Fruit fly (Drosophila melanogaster) whole organism, embryonic: ENCODE results near the gene CG12546.

Experiments used
- CG10462 ChIP-seq: fragments of 200-800 bp; sonication (Bioruptor generic); optimal IDR thresholded peaks from 2 replicates; lab custom pipeline; 2016; ENCODE audit warnings: missing biosample characterization, missing genetic modification characterization
- CG11093 ChIP-seq: fragments of 200-800 bp; sonication (Bioruptor generic); IDR thresholded peaks from 3 replicates; pipeline ENCODE4 v1.3.6; 2022; ENCODE audit warnings: missing biosample characterization, missing genetic modification characterization
- CG11247 ChIP-seq: fragments of 200-800 bp; sonication (Bioruptor generic); IDR thresholded peaks from 2 replicates; pipeline ENCODE4 v1.3.6; 2022; ENCODE audit warnings: missing biosample characterization, missing genetic modification characterization
- CG11456 ChIP-seq: fragments of 200-800 bp; sonication (Bioruptor generic); IDR thresholded peaks from 3 replicates; pipeline ENCODE4 v1.3.6; 2022; ENCODE audit warnings: missing biosample characterization, missing genetic modification characterization
- CG13123 ChIP-seq: fragments of 200-800 bp; sonication (Bioruptor generic); optimal IDR thresholded peaks from 2 replicates; lab custom pipeline; 2016; ENCODE audit warnings: missing biosample characterization, missing genetic modification characterization
- CG13775 ChIP-seq: fragments of 200-800 bp; sonication (Bioruptor generic); optimal IDR thresholded peaks from 3 replicates; lab custom pipeline; 2017; ENCODE audit warnings: missing biosample characterization, mild to moderate bottlenecking, missing genetic modification characterization
- CG15601 ChIP-seq: fragments of 200-800 bp; sonication (Bioruptor generic); optimal IDR thresholded peaks from 3 replicates; lab custom pipeline; 2019; ENCODE audit warnings: missing biosample characterization, mild to moderate bottlenecking, missing genetic modification characterization, moderate library complexity
- CG17802 ChIP-seq: fragments of 200-800 bp; sonication (Bioruptor generic); optimal IDR thresholded peaks from 2 replicates; lab custom pipeline; 2018; ENCODE audit warnings: missing biosample characterization, mild to moderate bottlenecking, missing genetic modification characterization, moderate library complexity
- CG17829 ChIP-seq: fragments of 200-800 bp; optimal IDR thresholded peaks from 2 replicates; lab custom pipeline; 2019; ENCODE audit warnings: missing biosample characterization, mild to moderate bottlenecking, missing genetic modification characterization, moderate library complexity
- CG18262 ChIP-seq: fragments of 200-800 bp; optimal IDR thresholded peaks from 3 replicates; lab custom pipeline; 2019; ENCODE audit warnings: missing biosample characterization, mild to moderate bottlenecking, missing genetic modification characterization, moderate library complexity
- CG18619 ChIP-seq: fragments of 200-800 bp; sonication (Bioruptor generic); optimal IDR thresholded peaks from 3 replicates; lab custom pipeline; 2017; ENCODE audit warnings: missing biosample characterization, mild to moderate bottlenecking, missing genetic modification characterization
- CG2199 ChIP-seq: fragments of 200-800 bp; sonication (Bioruptor generic); IDR thresholded peaks from 3 replicates; pipeline ENCODE4 v1.3.6; 2022; ENCODE audit warnings: missing biosample characterization, missing genetic modification characterization
- CG42726 ChIP-seq: fragments of 200-800 bp; sonication (Bioruptor generic); IDR thresholded peaks from 2 replicates; pipeline ENCODE4 v1.3.6; 2022; ENCODE audit warnings: missing biosample characterization, missing genetic modification characterization; ENCODE audit not compliant: partially characterized antibody
- CG4424 ChIP-seq: fragments of 200-800 bp; sonication (Bioruptor generic); optimal IDR thresholded peaks from 3 replicates; lab custom pipeline; 2016; ENCODE audit warnings: missing biosample characterization, missing genetic modification characterization
- CG6254 ChIP-seq: fragments of 200-800 bp; sonication (Bioruptor generic); optimal IDR thresholded peaks from 3 replicates; lab custom pipeline; 2017; ENCODE audit warnings: mild to moderate bottlenecking, missing biosample characterization, missing genetic modification reagents, missing genetic modification characterization
- CTCF ChIP-seq: fragments of 200-800 bp; sonication (Bioruptor generic); optimal IDR thresholded peaks from 2 replicates; lab custom pipeline; 2017; ENCODE audit warnings: missing biosample characterization, mild to moderate bottlenecking, missing genetic modification characterization, moderate library complexity
- Dbx ChIP-seq: fragments of 200-800 bp; sonication (Bioruptor generic); IDR thresholded peaks from 3 replicates; pipeline ENCODE4 v1.3.6; 2022; ENCODE audit warnings: missing biosample characterization, missing genetic modification characterization
- Dfd ChIP-seq, 2 experiments: fragments of >200 bp; optimal IDR thresholded peaks; 2 replicates each; lab custom pipeline; 2017; ENCODE audit warnings: missing biosample characterization in 2 of 2, missing genetic modification characterization in 2 of 2
- Dip2 ChIP-seq: fragments of 200-800 bp; sonication (Bioruptor generic); IDR thresholded peaks from 2 replicates; pipeline ENCODE4 v1.3.6; 2022; ENCODE audit warnings: missing biosample characterization, missing genetic modification characterization
- H2.0 ChIP-seq: fragments of 200-800 bp; sonication (Bioruptor generic); IDR thresholded peaks from 2 replicates; pipeline ENCODE4 v1.3.6; 2022; ENCODE audit warnings: missing biosample characterization, missing genetic modification characterization
- NfI ChIP-seq: fragments of 200-800 bp; sonication (Bioruptor generic); optimal IDR thresholded peaks from 3 replicates; lab custom pipeline; 2018; ENCODE audit warnings: missing biosample characterization, mild to moderate bottlenecking, missing genetic modification characterization, moderate library complexity
- Scr ChIP-seq: fragments of 200-800 bp; sonication (Bioruptor generic); IDR thresholded peaks from 2 replicates; pipeline ENCODE4 v1.3.6; 2022; ENCODE audit warnings: missing biosample characterization, missing genetic modification characterization; ENCODE audit not compliant: partially characterized antibody
- ac ChIP-seq: fragments of 200-800 bp; sonication (Bioruptor generic); optimal IDR thresholded peaks from 3 replicates; lab custom pipeline; 2017; ENCODE audit warnings: missing biosample characterization, mild to moderate bottlenecking, missing genetic modification characterization
- chm ChIP-seq: fragments of 200-800 bp; sonication (Bioruptor generic); IDR thresholded peaks from 2 replicates; pipeline ENCODE4 v1.3.6; 2022; ENCODE audit warnings: missing biosample characterization, missing genetic modification characterization
- corto ChIP-seq: fragments of 200-800 bp; sonication (Bioruptor generic); optimal IDR thresholded peaks from 2 replicates; lab custom pipeline; 2016; ENCODE audit warnings: missing biosample characterization, mild to moderate bottlenecking, missing genetic modification characterization, moderate library complexity
- dmrt99B ChIP-seq: fragments of 200-800 bp; sonication (Bioruptor generic); optimal IDR thresholded peaks from 2 replicates; lab custom pipeline; 2018; ENCODE audit warnings: missing biosample characterization, mild to moderate bottlenecking, missing genetic modification characterization, moderate library complexity
- hb ChIP-seq: fragments of 200-800 bp; sonication (Bioruptor generic); IDR thresholded peaks from 3 replicates; pipeline ENCODE4 v1.3.6; 2022; ENCODE audit warnings: missing biosample characterization, missing genetic modification characterization; ENCODE audit not compliant: partially characterized antibody
- stc ChIP-seq: fragments of 200-800 bp; sonication (Bioruptor generic); IDR thresholded peaks from 2 replicates; pipeline ENCODE4 v1.3.6; 2022; ENCODE audit warnings: missing biosample characterization, missing genetic modification characterization
- stwl ChIP-seq: fragments of 200-800 bp; sonication (Bioruptor generic); optimal IDR thresholded peaks from 3 replicates; lab custom pipeline; 2018; ENCODE audit warnings: missing biosample characterization, mild to moderate bottlenecking, missing genetic modification characterization, moderate library complexity
- tll ChIP-seq, 2 experiments: fragments of 200-800 bp in 1 of 2; fragments of >200 bp in 1 of 2; sonication (Bioruptor generic) in 1 of 2; optimal IDR thresholded peaks; 2 replicates each; lab custom pipeline; 2017 to 2019; ENCODE audit warnings: missing biosample characterization in 2 of 2, missing genetic modification characterization in 2 of 2, mild to moderate bottlenecking in 1 of 2, moderate library complexity in 1 of 2
- trh ChIP-seq: fragments of 200-800 bp; sonication (Bioruptor generic); optimal IDR thresholded peaks from 2 replicates; lab custom pipeline; 2016; ENCODE audit warnings: missing biosample characterization, missing genetic modification characterization
- twi ChIP-seq: fragments of 200-800 bp; optimal IDR thresholded peaks from 2 replicates; lab custom pipeline; 2019; ENCODE audit warnings: missing biosample characterization, mild to moderate bottlenecking, missing genetic modification characterization, moderate library complexity
- yki ChIP-seq: fragments of >200 bp; optimal IDR thresholded peaks from 3 replicates; lab custom pipeline; 2018
- zen2 ChIP-seq: fragments of 200-800 bp; sonication (Bioruptor generic); IDR thresholded peaks from 3 replicates; pipeline ENCODE4 v1.3.6; 2022; ENCODE audit warnings: missing biosample characterization, missing genetic modification characterization; ENCODE audit not compliant: partially characterized antibody

Gene CG12546

dm6 chr3L:22717137-22717767, 23.6 kb upstream of the CG12546 start, which contains the start of the genes ArfGAP3 and CG32452 (continued):
- TF ChIP-seq H2.0 = peak; percentile 59; the same call in 1 of the 2 replicates
- TF ChIP-seq dmrt99B (tag; lab: Kevin White, UChicago) = peak; percentile 69
- peak; percentile 53; the same call in 1 of the 2 replicates for TF ChIP-seq chm (GFP tag; lab: Robert Waterston, UW)
- peak; percentile 82 for TF ChIP-seq CG17829
- no peak for TF ChIP-seq yki (lab: Kevin White, UChicago)
- TF ChIP-seq CG6254 = peak; percentile 21
- TF ChIP-seq CG17802 (tag; lab: Kevin White, UChicago) = peak; percentile 58
- peak; percentile 77 for TF ChIP-seq CG4424
- peak; percentile 77 for TF ChIP-seq CG18262 (tag; lab: Kevin White, UChicago)
- TF ChIP-seq CG13775 (GFP tag; lab: Kevin White, UChicago) = peak; percentile 82
- peak; percentile 82 for TF ChIP-seq Dbx (GFP tag; lab: Robert Waterston, UW)
- peak; percentile 74 for TF ChIP-seq CG18619 (GFP tag; lab: Kevin White, UChicago)

dm6 chr3L:22713605-22714004, 20.0 kb upstream of the CG12546 start:
- TF ChIP-seq stwl (tag; lab: Kevin White, UChicago) = peak; percentile 12
- TF ChIP-seq CG11093 (GFP tag; lab: Robert Waterston, UW) = no peak
- TF ChIP-seq corto (GFP tag; lab: Kevin White, UChicago) = no peak
- no peak for TF ChIP-seq CG11247 (GFP tag; lab: Robert Waterston, UW)
- TF ChIP-seq Dip2 (GFP tag; lab: Robert Waterston, UW) = peak; percentile 61
- TF ChIP-seq CG15601 = peak; percentile 93
- peak; percentile 88 for TF ChIP-seq CTCF (GFP tag; lab: Kevin White, UChicago)
- TF ChIP-seq, all 482 proteins: peak for 4

dm6 chr3L:22711855-22712254, 18.2 kb upstream of the CG12546 start, which contains the start of gene CG11370:
TSS of gene CG11370 (plus strand) at chr3L:22712155.
- TF ChIP-seq zen2 (GFP tag; lab: Robert Waterston, UW) = no peak
- TF ChIP-seq hb = no peak
- TF ChIP-seq yki (lab: Kevin White, UChicago) = no peak
- no peak for TF ChIP-seq Dfd (GFP tag; optimal IDR thresholded peaks at IDR 0.05; lab: Kevin White, UChicago)
- 0 out of 3 replicates have a peak, but pooled peaks have one; percentile 22 for TF ChIP-seq CG11456 (GFP tag; lab: Robert Waterston, UW)
- TF ChIP-seq stc (GFP tag; lab: Robert Waterston, UW) = no peak
- TF ChIP-seq, all 482 proteins: peak for 1

dm6 chr3L:22699133-22699532, 5.5 kb upstream of the CG12546 start, which contains the start of gene CG45116:
TSS of gene CG45116 (plus strand) at chr3L:22699433.
- TF ChIP-seq Scr (GFP tag; lab: Robert Waterston, UW) = no peak
- TF ChIP-seq NfI (GFP tag; lab: Kevin White, UChicago) = no peak
- TF ChIP-seq twi (tag; lab: Kevin White, UChicago) = peak; percentile 58
- no peak for TF ChIP-seq trh (GFP tag; lab: Kevin White, UChicago)
- 0 out of 3 replicates have a peak, but pooled peaks have one; percentile 34 for TF ChIP-seq CG2199 (GFP tag; lab: Robert Waterston, UW)
- TF ChIP-seq tll (GFP tag; optimal IDR thresholded peaks at IDR 0.05; lab: Kevin White, UChicago) = peak in 1 of 2 experiments; percentile 18
- TF ChIP-seq CG10462 (GFP tag; lab: Kevin White, UChicago) = no peak
- TF ChIP-seq CG42726 (GFP tag; lab: Robert Waterston, UW) = no peak
- TF ChIP-seq ac (GFP tag; lab: Kevin White, UChicago) = peak; percentile 37
- TF ChIP-seq CG13123 (GFP tag; lab: Kevin White, UChicago) = no peak
